Fruit fly (Drosophila melanogaster) whole organism, wandering third instar larva: ENCODE measurements around the gene CG14543.

Experiments
- Abd-B ChIP-seq: fragments of >200 bp; optimal IDR thresholded peaks from 2 replicates; lab custom pipeline; 2017; ENCODE audit warnings: missing biosample characterization, missing genetic modification characterization
- CG32264 ChIP-seq: fragments of 200-800 bp; sonication (Bioruptor generic); optimal IDR thresholded peaks from 2 replicates; lab custom pipeline; 2016; ENCODE audit warnings: missing biosample characterization, missing genetic modification characterization
- CG9705 ChIP-seq: fragments of 200-800 bp; sonication (Bioruptor generic); optimal IDR thresholded peaks from 2 replicates; lab custom pipeline; 2018; ENCODE audit warnings: missing biosample characterization, mild to moderate bottlenecking, missing genetic modification characterization
- CrebA ChIP-seq: fragments of 200-800 bp; sonication (Bioruptor generic); optimal IDR thresholded peaks from 2 replicates; lab custom pipeline; 2016; ENCODE audit warnings: missing biosample characterization, mild to moderate bottlenecking, missing genetic modification characterization, borderline replicate concordance
- Dfd ChIP-seq: fragments of >200 bp; optimal IDR thresholded peaks from 2 replicates; lab custom pipeline; 2017; ENCODE audit warnings: missing biosample characterization, missing genetic modification characterization
- Dif ChIP-seq: fragments of 200-275, 200-300 bp; sonication (Bioruptor generic); optimal IDR thresholded peaks from 2 replicates; lab custom pipeline; 2018; ENCODE audit warnings: missing biosample characterization, missing genetic modification characterization; ENCODE audit not compliant: partially characterized antibody
- GATAd ChIP-seq: sonication (Bioruptor generic); optimal IDR thresholded peaks from 2 replicates; lab custom pipeline; 2016; ENCODE audit warnings: missing biosample characterization, missing genetic modification characterization
- HLH106 ChIP-seq: fragments of 200-800 bp; optimal IDR thresholded peaks from 3 replicates; lab custom pipeline; 2019; ENCODE audit warnings: missing biosample characterization, mild to moderate bottlenecking, missing genetic modification characterization, moderate library complexity
- Hnf4 ChIP-seq: fragments of 200-800 bp; sonication (Bioruptor generic); optimal IDR thresholded peaks from 2 replicates; lab custom pipeline; 2016; ENCODE audit warnings: missing biosample characterization, mild to moderate bottlenecking, missing genetic modification characterization
- Hr78 ChIP-seq: fragments of >200 bp; optimal IDR thresholded peaks from 2 replicates; lab custom pipeline; 2017; ENCODE audit warnings: missing biosample characterization, missing genetic modification characterization
- Hr83 ChIP-seq: fragments of 200-300 bp; sonication (Bioruptor generic); optimal IDR thresholded peaks from 2 replicates; lab custom pipeline; 2016; ENCODE audit warnings: missing biosample characterization, mild to moderate bottlenecking, missing genetic modification characterization, moderate library complexity; ENCODE audit not compliant: poor library complexity, severe bottlenecking
- Jra ChIP-seq: sonication (Bioruptor generic); optimal IDR thresholded peaks from 2 replicates; lab custom pipeline; 2016; ENCODE audit warnings: missing biosample characterization, missing genetic modification characterization
- Mio ChIP-seq: sonication (Bioruptor generic); optimal IDR thresholded peaks from 2 replicates; lab custom pipeline; 2016; ENCODE audit warnings: missing biosample characterization, missing genetic modification characterization
- Myc ChIP-seq: fragments of >200 bp; optimal IDR thresholded peaks from 2 replicates; lab custom pipeline; 2017
- N ChIP-seq: fragments of >200 bp; optimal IDR thresholded peaks from 2 replicates; lab custom pipeline; 2018; ENCODE audit warnings: missing biosample characterization, missing external identifiers, missing genetic modification characterization
- OdsH ChIP-seq: fragments of 200-800 bp; sonication (Bioruptor generic); optimal IDR thresholded peaks from 2 replicates; lab custom pipeline; 2016; ENCODE audit warnings: missing biosample characterization, mild to moderate bottlenecking, missing genetic modification characterization
- Rel ChIP-seq, 2 experiments: fragments of 200-800 bp; sonication (Bioruptor generic) in 1 of 2; optimal IDR thresholded peaks; 2 replicates in 1 of 2; 3 replicates in 1 of 2; lab custom pipeline; 2016 to 2019; ENCODE audit warnings: mild to moderate bottlenecking in 2 of 2, missing biosample characterization in 2 of 2, missing genetic modification characterization in 2 of 2, moderate library complexity in 1 of 2
- Sp1 ChIP-seq: fragments of 200-800 bp; sonication (Bioruptor generic); optimal IDR thresholded peaks from 3 replicates; lab custom pipeline; 2019; ENCODE audit warnings: missing biosample characterization, mild to moderate bottlenecking, missing genetic modification characterization, moderate library complexity
- Vsx2 ChIP-seq: fragments of 200-300, 225-300 bp; sonication (Bioruptor generic); optimal IDR thresholded peaks from 2 replicates; lab custom pipeline; 2018; ENCODE audit warnings: missing biosample characterization, missing genetic modification characterization; ENCODE audit not compliant: partially characterized antibody
- br ChIP-seq: fragments of 200-800 bp; sonication (Bioruptor generic); optimal IDR thresholded peaks from 2 replicates; lab custom pipeline; 2016; ENCODE audit warnings: missing biosample characterization, missing genetic modification characterization
- brk ChIP-seq: fragments of 200-800 bp; sonication (Bioruptor generic); optimal IDR thresholded peaks from 2 replicates; lab custom pipeline; 2016; ENCODE audit warnings: missing biosample characterization, mild to moderate bottlenecking, missing genetic modification characterization
- dl ChIP-seq, 2 experiments: fragments of 175-275, 200-275 bp in 1 of 2; fragments of 200-275 bp in 1 of 2; sonication (Bioruptor generic); optimal IDR thresholded peaks; lab custom pipeline; 2018; ENCODE audit warnings: mild to moderate bottlenecking in 2 of 2, missing biosample characterization in 2 of 2, missing genetic modification characterization in 2 of 2, moderate library complexity in 2 of 2; ENCODE audit not compliant: partially characterized antibody in 2 of 2, insufficient read depth in 1 of 2
- dmrt93B ChIP-seq: fragments of 200-800 bp; sonication (Bioruptor generic); optimal IDR thresholded peaks from 2 replicates; lab custom pipeline; 2018; ENCODE audit warnings: missing biosample characterization, mild to moderate bottlenecking, missing genetic modification characterization
- dsf ChIP-seq: sonication (Bioruptor generic); optimal IDR thresholded peaks from 2 replicates; lab custom pipeline; 2016; ENCODE audit warnings: missing biosample characterization, missing genetic modification characterization, borderline replicate concordance
- ey ChIP-seq: fragments of 200-800 bp; sonication (Bioruptor generic); optimal IDR thresholded peaks from 2 replicates; lab custom pipeline; 2016; ENCODE audit warnings: missing biosample characterization, missing genetic modification characterization
- foxo ChIP-seq, 2 experiments: fragments of 200-800 bp; sonication (Bioruptor generic); optimal IDR thresholded peaks; 2 replicates in 1 of 2; 3 replicates in 1 of 2; lab custom pipeline; 2016 to 2017; ENCODE audit warnings: missing biosample characterization in 2 of 2, missing genetic modification characterization in 2 of 2
- fru ChIP-seq: fragments of 200-800 bp; sonication (Bioruptor generic); optimal IDR thresholded peaks from 3 replicates; lab custom pipeline; 2016; ENCODE audit warnings: missing biosample characterization, mild to moderate bottlenecking, missing genetic modification characterization
- h ChIP-seq: fragments of 200-800 bp; sonication (Bioruptor generic); optimal IDR thresholded peaks from 3 replicates; lab custom pipeline; 2016; ENCODE audit warnings: missing biosample characterization, mild to moderate bottlenecking, missing genetic modification characterization
- jim ChIP-seq: fragments of 175-275, 200-325 bp; sonication (Bioruptor generic); optimal IDR thresholded peaks from 2 replicates; lab custom pipeline; 2016; ENCODE audit warnings: missing biosample characterization, mild to moderate bottlenecking, missing genetic modification characterization
- lola ChIP-seq: fragments of >200 bp; optimal IDR thresholded peaks from 2 replicates; lab custom pipeline; 2017; ENCODE audit warnings: missing biosample characterization, missing genetic modification characterization
- pan ChIP-seq: fragments of >200 bp; optimal IDR thresholded peaks from 2 replicates; lab custom pipeline; 2017
- psq ChIP-seq: fragments of 200-800 bp; sonication (Bioruptor generic); optimal IDR thresholded peaks from 3 replicates; lab custom pipeline; 2017; ENCODE audit warnings: missing biosample characterization, mild to moderate bottlenecking, missing genetic modification characterization, moderate library complexity
- rgr ChIP-seq: fragments of 200-800 bp; sonication (Bioruptor generic); optimal IDR thresholded peaks from 3 replicates; lab custom pipeline; 2016; ENCODE audit warnings: missing biosample characterization, mild to moderate bottlenecking, missing genetic modification characterization
- sage ChIP-seq: fragments of 200-800 bp; sonication (Bioruptor generic); optimal IDR thresholded peaks from 2 replicates; lab custom pipeline; 2016; ENCODE audit warnings: missing biosample characterization, mild to moderate bottlenecking, missing genetic modification characterization
- sv ChIP-seq: fragments of 200-800 bp; sonication (Bioruptor generic); optimal IDR thresholded peaks from 3 replicates; lab custom pipeline; 2016; ENCODE audit warnings: missing biosample characterization, missing genetic modification characterization
- tai ChIP-seq: sonication (Bioruptor generic); optimal IDR thresholded peaks from 2 replicates; lab custom pipeline; 2016; ENCODE audit warnings: missing biosample characterization, missing genetic modification characterization
- usp ChIP-seq: fragments of >200 bp; optimal IDR thresholded peaks from 2 replicates; lab custom pipeline; 2017; ENCODE audit warnings: missing biosample characterization, missing genetic modification characterization
- woc ChIP-seq: sonication (Bioruptor generic); optimal IDR thresholded peaks from 2 replicates; lab custom pipeline; 2016; ENCODE audit warnings: missing biosample characterization, mild to moderate bottlenecking, missing genetic modification characterization

The CG14543 gene

dm6 chr3R:26041417-26042101 lies 14.9 kb upstream of the CG14543 start, which contains the start of gene gro (continued):
- TF ChIP-seq Rel (GFP tag; optimal IDR thresholded peaks at IDR 0.05; lab: Kevin White, UChicago) (no peak), Rel (tag; optimal IDR thresholded peaks at IDR 0.05; lab: Kevin White, UChicago) (peak; percentile 14), CrebA (GFP tag; lab: Kevin White, UChicago) (no peak), HLH106 (tag; lab: Kevin White, UChicago) (peak; percentile 69)
- TF ChIP-seq, all 38 proteins: peak for 26

DNA sequence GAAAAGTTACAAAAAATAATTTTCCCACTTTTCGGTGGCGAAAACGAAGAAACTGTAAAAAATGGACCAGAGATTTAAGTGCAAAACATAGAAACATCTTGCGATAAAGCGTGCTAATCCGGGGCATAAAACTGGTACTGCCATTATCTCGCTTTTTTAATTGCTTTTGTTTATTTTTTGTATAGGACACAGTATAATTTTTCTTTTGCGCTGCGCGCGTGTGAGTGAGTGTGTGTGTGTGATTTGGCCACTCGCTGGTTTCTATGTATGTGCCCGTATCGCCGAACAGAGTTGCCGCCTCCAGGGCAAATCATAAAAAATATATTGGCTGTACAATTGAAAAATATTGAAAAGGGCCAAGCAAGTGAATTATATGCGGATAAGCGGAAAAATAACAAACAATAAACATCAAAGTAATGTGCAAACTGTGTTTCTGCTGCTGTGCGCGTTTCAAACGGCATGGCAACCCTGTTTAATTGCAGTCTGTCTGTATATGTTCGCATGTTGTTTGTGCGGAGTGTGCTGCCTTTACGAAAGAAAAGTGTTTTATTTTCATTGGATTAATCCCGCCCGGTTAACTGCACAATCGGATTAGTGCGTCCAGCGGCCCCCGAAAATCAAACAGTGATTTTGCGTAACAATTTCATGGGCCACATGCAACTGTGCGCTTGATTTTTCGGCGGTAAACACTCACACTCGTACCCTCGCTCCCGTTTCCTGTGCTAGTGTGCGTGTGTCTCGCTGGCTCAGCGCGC lies 14.1 kb upstream of the CG14543 start:
- TF ChIP-seq dsf (GFP tag; lab: Kevin White, UChicago) (peak; percentile 86), OdsH (GFP tag; lab: Kevin White, UChicago) (peak; percentile 97), fru (GFP tag; lab: Kevin White, UChicago) (peak; percentile 97), Hnf4 (GFP tag; lab: Kevin White, UChicago) (peak; percentile 96), Mio (GFP tag; lab: Kevin White, UChicago) (peak; percentile 90), GATAd (GFP tag; lab: Kevin White, UChicago) (peak; percentile 75), woc (peak; percentile 94), foxo (GFP tag; optimal IDR thresholded peaks at IDR 0.05; lab: Kevin White, UChicago) (peak; percentile 71 to 98), lola (GFP tag; lab: Kevin White, UChicago) (no peak), sv (peak; percentile 94), Hr78 (peak; percentile 61), rgr (peak; percentile 98), br (GFP tag; lab: Kevin White, UChicago) (peak; percentile 96), Hr83 (GFP tag; lab: Kevin White, UChicago) (peak; percentile 81), Dif (GFP tag; lab: Kevin White, UChicago) (no peak), Sp1 (peak; percentile 93), jim (no peak), HLH106 (tag; lab: Kevin White, UChicago) (peak; percentile 93), psq (peak; percentile 92), dl (GFP tag; optimal IDR thresholded peaks at IDR 0.05; lab: Kevin White, UChicago; ENCODE audit: insufficient read depth in 1 of 2, partially characterized antibody in 2 of 2) (no peak), Vsx2 (GFP tag; lab: Kevin White, UChicago) (no peak), usp (GFP tag; lab: Kevin White, UChicago) (no peak), h (GFP tag; lab: Kevin White, UChicago) (peak; percentile 98), pan (lab: Kevin White, UChicago) (no peak), tai (no peak), CG32264 (peak; percentile 90), Dfd (GFP tag; lab: Kevin White, UChicago) (peak; percentile 2), CrebA (GFP tag; lab: Kevin White, UChicago) (no peak), Jra (peak; percentile 94), Rel (GFP tag; optimal IDR thresholded peaks at IDR 0.05; lab: Kevin White, UChicago) (peak; percentile 44), Rel (tag; optimal IDR thresholded peaks at IDR 0.05; lab: Kevin White, UChicago) (peak; percentile 62), dmrt93B (GFP tag; lab: Kevin White, UChicago) (peak; percentile 93), Myc (lab: Kevin White, UChicago) (peak; percentile 3), CG9705 (GFP tag; lab: Kevin White, UChicago) (peak; percentile 77), brk (GFP tag; lab: Kevin White, UChicago) (no peak), N (GFP tag; lab: Kevin White, UChicago) (peak; percentile 88), ey (GFP tag; lab: Kevin White, UChicago) (peak; percentile 98), Abd-B (GFP tag; lab: Kevin White, UChicago) (peak; percentile 45), sage (GFP tag; lab: Kevin White, UChicago) (peak; percentile 87)
- TF ChIP-seq, all 38 proteins: peak for 28
